Fruit fly (Drosophila melanogaster) whole organism, pupa: ENCODE measurements around the gene emei.

Experiments
- CG10348 ChIP-seq: fragments of 200-800 bp; sonication (Bioruptor generic); IDR thresholded peaks from 2 replicates; pipeline ENCODE4 v1.3.6; 2022; ENCODE audit warnings: missing biosample characterization, missing genetic modification characterization
- CG13204 ChIP-seq: fragments of 200-800 bp; sonication (Bioruptor generic); optimal IDR thresholded peaks from 2 replicates; lab custom pipeline; 2018; ENCODE audit warnings: missing biosample characterization, mild to moderate bottlenecking, missing genetic modification characterization, moderate library complexity
- CG14655 ChIP-seq: fragments of 200-800 bp; sonication (Bioruptor generic); optimal IDR thresholded peaks from 3 replicates; lab custom pipeline; 2017; ENCODE audit warnings: mild to moderate bottlenecking, missing biosample characterization, missing genetic modification reagents, missing genetic modification characterization
- CG15710 ChIP-seq: fragments of 200-800 bp; sonication (Bioruptor generic); optimal IDR thresholded peaks from 2 replicates; lab custom pipeline; 2018; ENCODE audit warnings: missing biosample characterization, mild to moderate bottlenecking, missing genetic modification characterization, moderate library complexity
- CG17806 ChIP-seq: fragments of 200-800 bp; sonication (Bioruptor generic); optimal IDR thresholded peaks from 2 replicates; lab custom pipeline; 2018; ENCODE audit warnings: missing biosample characterization, mild to moderate bottlenecking, missing genetic modification characterization, moderate library complexity
- CG32121 ChIP-seq: fragments of 200-800 bp; sonication (Bioruptor generic); IDR thresholded peaks from 2 replicates; pipeline ENCODE4 v1.3.6; 2022; ENCODE audit warnings: missing biosample characterization, missing genetic modification characterization
- CG4496 ChIP-seq: fragments of 200-800 bp; sonication (Bioruptor generic); IDR thresholded peaks from 3 replicates; pipeline ENCODE4 v1.3.6; 2022; ENCODE audit warnings: missing biosample characterization, missing genetic modification characterization
- CG8159 ChIP-seq: fragments of 200-800 bp; sonication (Bioruptor generic); optimal IDR thresholded peaks from 3 replicates; lab custom pipeline; 2018; ENCODE audit warnings: missing biosample characterization, mild to moderate bottlenecking, missing genetic modification characterization, moderate library complexity
- CG8301 ChIP-seq: fragments of 200-800 bp; sonication (Bioruptor generic); optimal IDR thresholded peaks from 2 replicates; lab custom pipeline; 2018; ENCODE audit warnings: missing biosample characterization, mild to moderate bottlenecking, missing genetic modification characterization
- CG9948 ChIP-seq: fragments of 200-800 bp; sonication (Bioruptor generic); optimal IDR thresholded peaks from 2 replicates; lab custom pipeline; 2018; ENCODE audit warnings: missing biosample characterization, mild to moderate bottlenecking, missing genetic modification characterization, moderate library complexity
- D1 ChIP-seq: fragments of 200-800 bp; sonication (Bioruptor generic); optimal IDR thresholded peaks from 2 replicates; lab custom pipeline; 2018; ENCODE audit warnings: missing biosample characterization, mild to moderate bottlenecking, missing genetic modification characterization, moderate library complexity
- EcR ChIP-seq: fragments of 200-800 bp; sonication (Bioruptor generic); optimal IDR thresholded peaks from 3 replicates; lab custom pipeline; 2019; ENCODE audit warnings: missing biosample characterization, missing genetic modification characterization, mild to moderate bottlenecking, moderate library complexity, missing genetic modification reagents
- Ets98B ChIP-seq: fragments of 200-800 bp; sonication (Bioruptor generic); IDR thresholded peaks from 2 replicates; pipeline ENCODE4 v1.3.6; 2022; ENCODE audit warnings: missing biosample characterization, missing genetic modification characterization
- Pif1A ChIP-seq: fragments of 200-800 bp; sonication (Bioruptor generic); optimal IDR thresholded peaks from 3 replicates; lab custom pipeline; 2016; ENCODE audit warnings: missing biosample characterization, missing genetic modification characterization
- Pif1B ChIP-seq: fragments of 200-800 bp; sonication (Bioruptor generic); optimal IDR thresholded peaks from 3 replicates; lab custom pipeline; 2016; ENCODE audit warnings: missing biosample characterization, missing genetic modification characterization
- Snoo ChIP-seq: fragments of 200-800 bp; sonication (Bioruptor generic); optimal IDR thresholded peaks from 3 replicates; lab custom pipeline; 2017; ENCODE audit warnings: missing biosample characterization, mild to moderate bottlenecking, missing genetic modification characterization, inconsistent platforms
- fd96Ca ChIP-seq: fragments of 200-800 bp; sonication (Bioruptor generic); IDR thresholded peaks from 3 replicates; pipeline ENCODE4 v1.3.6; 2022; ENCODE audit warnings: missing biosample characterization, missing genetic modification characterization
- gl ChIP-seq: fragments of 200-800 bp; sonication (Bioruptor generic); optimal IDR thresholded peaks from 2 replicates; lab custom pipeline; 2018; ENCODE audit warnings: missing biosample characterization, mild to moderate bottlenecking, missing genetic modification characterization
- rn ChIP-seq: fragments of 200-800 bp; sonication (Bioruptor generic); IDR thresholded peaks from 2 replicates; pipeline ENCODE4 v1.3.6; 2022; ENCODE audit warnings: missing biosample characterization, missing genetic modification characterization

emei gene

dm6 chr3L:11101598-11101997 is 7.9 kb upstream of the emei start, which contains the start of gene Elo68beta:
Elo68beta (minus strand) TSS chr3L:11101698.
- no peak for TF ChIP-seq EcR (GFP tag; lab: Kevin White, UChicago)
- no peak for TF ChIP-seq Ets98B (GFP tag; lab: Robert Waterston, UW)
- no peak for TF ChIP-seq fd96Ca (GFP tag; lab: Robert Waterston, UW)
- TF ChIP-seq CG32121 (GFP tag; lab: Robert Waterston, UW) = no peak
- no peak for TF ChIP-seq CG10348 (GFP tag; lab: Robert Waterston, UW)
- no peak for TF ChIP-seq Pif1A (GFP tag; lab: Kevin White, UChicago)
- no peak for TF ChIP-seq rn (GFP tag; lab: Robert Waterston, UW)
- TF ChIP-seq CG8301 (tag; lab: Kevin White, UChicago) = no peak
- TF ChIP-seq CG15710 (tag; lab: Kevin White, UChicago) = no peak
- no peak for TF ChIP-seq CG8159 (tag; lab: Kevin White, UChicago)
- TF ChIP-seq D1 (tag; lab: Kevin White, UChicago) = no peak
- no peak for TF ChIP-seq gl (tag; lab: Kevin White, UChicago)
- no peak for TF ChIP-seq CG4496 (GFP tag; lab: Robert Waterston, UW)
- TF ChIP-seq Snoo = no peak
- TF ChIP-seq CG9948 (tag; lab: Kevin White, UChicago) = no peak
- TF ChIP-seq CG13204 (GFP tag; lab: Kevin White, UChicago) = no peak
- TF ChIP-seq CG14655 (GFP tag; lab: Kevin White, UChicago) = no peak
- no peak for TF ChIP-seq CG17806 (tag; lab: Kevin White, UChicago)

DNA sequence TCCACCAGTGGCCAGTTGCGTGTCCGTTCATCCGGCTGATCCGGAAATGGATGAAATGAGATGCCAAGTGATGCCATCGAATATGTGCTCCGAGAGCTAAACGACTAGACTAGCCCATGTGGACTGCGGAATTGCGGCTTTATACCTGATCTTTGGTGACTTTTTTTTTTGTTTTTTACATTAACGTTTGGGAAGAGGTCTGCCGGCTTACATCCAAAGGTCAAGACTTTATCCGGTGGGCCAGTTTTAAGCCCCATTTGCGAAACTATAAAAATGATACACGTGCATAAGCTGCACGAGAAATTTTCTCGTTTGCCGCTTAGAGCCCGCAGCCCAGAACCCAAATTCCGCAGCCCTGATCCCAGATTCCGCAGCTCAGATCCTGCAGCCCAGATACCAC is 6.6 kb upstream of the emei start, which contains the start of gene Elo68alpha:
Gene Elo68alpha, minus strand, starts transcription at position 101 of the 400 bp plus-strand sequence.
- TF ChIP-seq CG4496 (GFP tag; lab: Robert Waterston, UW) (no peak), CG14655 (GFP tag; lab: Kevin White, UChicago) (no peak), CG13204 (GFP tag; lab: Kevin White, UChicago) (no peak)

DNA sequence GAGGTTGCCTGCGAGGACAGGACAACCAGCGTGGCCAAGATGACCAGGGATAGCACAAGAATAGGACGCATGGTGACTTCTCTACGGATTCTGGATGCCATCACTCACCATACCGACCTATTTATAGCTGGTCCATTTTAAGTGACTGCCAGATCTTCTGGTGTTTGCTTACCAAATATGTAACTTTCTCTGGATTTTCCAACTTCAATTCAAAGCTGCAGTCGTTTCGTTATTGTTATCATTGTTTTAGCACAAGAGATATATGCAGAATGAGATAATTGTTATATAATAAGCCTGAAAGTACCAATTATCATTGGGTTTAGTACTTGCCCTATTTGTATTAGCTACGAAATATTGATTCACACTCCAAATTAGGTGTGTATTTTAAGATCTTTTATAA is 5.7 kb upstream of the emei start, which contains the start of gene CG32071:
Gene CG32071, minus strand, starts transcription at position 101 of the 400 bp plus-strand sequence.
- TF ChIP-seq fd96Ca (GFP tag; lab: Robert Waterston, UW) (no peak), CG8301 (tag; lab: Kevin White, UChicago) (no peak), CG17806 (tag; lab: Kevin White, UChicago) (no peak), CG4496 (GFP tag; lab: Robert Waterston, UW) (no peak), D1 (tag; lab: Kevin White, UChicago) (no peak), Snoo (no peak), rn (GFP tag; lab: Robert Waterston, UW) (no peak), EcR (GFP tag; lab: Kevin White, UChicago) (no peak), gl (tag; lab: Kevin White, UChicago) (no peak), CG13204 (GFP tag; lab: Kevin White, UChicago) (no peak), Pif1B (GFP tag; lab: Kevin White, UChicago) (no peak), CG14655 (GFP tag; lab: Kevin White, UChicago) (no peak), CG9948 (tag; lab: Kevin White, UChicago) (no peak)

DNA sequence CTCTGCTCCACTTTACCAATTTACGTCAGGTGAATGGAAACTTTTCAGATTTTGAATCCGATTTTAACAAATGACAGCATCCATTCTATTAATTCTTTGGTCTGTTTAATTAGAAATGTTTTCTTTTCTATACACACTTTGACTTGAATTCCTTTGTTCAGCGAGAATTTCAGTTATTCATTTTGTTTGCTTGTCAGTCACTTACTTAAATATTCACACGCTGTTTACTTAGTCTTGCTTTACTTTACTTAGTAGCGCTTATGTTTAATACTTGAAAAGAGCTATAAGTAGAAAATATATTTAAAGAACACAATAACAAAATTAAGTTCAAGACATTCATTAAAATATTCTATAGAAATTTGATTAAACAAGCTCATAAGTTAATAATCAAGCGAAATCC is 2.1 kb upstream of the emei start, which contains the start of gene CG32073:
Gene CG32073, minus strand, starts transcription at position 151 of the 400 bp plus-strand sequence.
- TF ChIP-seq CG8159 (tag; lab: Kevin White, UChicago) (no peak), Ets98B (GFP tag; lab: Robert Waterston, UW) (no peak), gl (tag; lab: Kevin White, UChicago) (no peak), CG10348 (GFP tag; lab: Robert Waterston, UW) (no peak), EcR (GFP tag; lab: Kevin White, UChicago) (no peak), Pif1B (GFP tag; lab: Kevin White, UChicago) (no peak), Snoo (no peak)

dm6 chr3L:11107935-11108334 is 1.6 kb upstream of the emei start, which contains the start of gene CG12522:
CG12522 (plus strand) TSS chr3L:11108235.
- TF ChIP-seq D1 (tag; lab: Kevin White, UChicago) (no peak), CG8301 (tag; lab: Kevin White, UChicago) (no peak), rn (GFP tag; lab: Robert Waterston, UW) (no peak), CG17806 (tag; lab: Kevin White, UChicago) (no peak), CG8159 (tag; lab: Kevin White, UChicago) (no peak), CG9948 (tag; lab: Kevin White, UChicago) (no peak), CG15710 (tag; lab: Kevin White, UChicago) (no peak), CG13204 (GFP tag; lab: Kevin White, UChicago) (no peak), CG32121 (GFP tag; lab: Robert Waterston, UW) (no peak), gl (tag; lab: Kevin White, UChicago) (no peak), Ets98B (GFP tag; lab: Robert Waterston, UW) (no peak), EcR (GFP tag; lab: Kevin White, UChicago) (no peak)

DNA sequence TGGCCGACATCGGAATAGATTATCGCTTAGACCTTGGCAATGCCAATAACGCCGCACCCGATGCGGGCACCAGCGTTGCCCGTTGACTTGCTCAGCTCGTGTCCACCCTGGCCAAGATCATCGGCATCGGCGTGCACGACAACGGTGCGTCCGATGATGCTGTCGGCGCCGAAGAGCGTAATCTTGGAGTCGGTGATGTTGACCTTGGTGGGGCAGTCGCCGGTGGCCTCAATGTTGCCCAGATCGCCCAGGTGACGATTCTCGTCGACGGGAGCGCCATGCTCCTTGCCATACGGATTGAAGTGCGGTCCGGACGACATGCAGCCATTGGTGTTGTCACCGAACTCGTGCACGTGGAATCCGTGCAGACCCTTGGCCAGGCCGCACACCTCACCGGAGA is 2.9 kb downstream of the emei start:
- peak; percentile 46; the same call in 1 of the 2 replicates for TF ChIP-seq rn (GFP tag; lab: Robert Waterston, UW)
- no peak for TF ChIP-seq EcR (GFP tag; lab: Kevin White, UChicago)
